Fruit fly (Drosophila melanogaster) whole organism, embryonic: ENCODE data around the gene TwdlC.

Experiments
- Dfd ChIP-seq, 2 experiments: fragments of >200 bp; optimal IDR thresholded peaks; 2 replicates each; lab custom pipeline; 2017; ENCODE audit warnings: missing biosample characterization in 2 of 2, missing genetic modification characterization in 2 of 2
- Sin3A ChIP-seq: fragments of >200 bp; optimal IDR thresholded peaks from 2 replicates; lab custom pipeline; 2018
- Vsx1 ChIP-seq: fragments of 200-800 bp; sonication (Bioruptor generic); optimal IDR thresholded peaks from 2 replicates; lab custom pipeline; 2017; ENCODE audit warnings: missing biosample characterization, mild to moderate bottlenecking, missing genetic modification characterization, missing genetic modification reagents
- Xbp1 ChIP-seq: fragments of 200-800 bp; sonication (Bioruptor generic); optimal IDR thresholded peaks from 3 replicates; lab custom pipeline; 2016; ENCODE audit warnings: missing biosample characterization, mild to moderate bottlenecking, missing genetic modification characterization
- nerfin-1 ChIP-seq: fragments of 200-800 bp; sonication (Bioruptor generic); optimal IDR thresholded peaks from 3 replicates; lab custom pipeline; 2019; ENCODE audit warnings: missing biosample characterization, mild to moderate bottlenecking, missing genetic modification characterization, moderate library complexity

DNA sequence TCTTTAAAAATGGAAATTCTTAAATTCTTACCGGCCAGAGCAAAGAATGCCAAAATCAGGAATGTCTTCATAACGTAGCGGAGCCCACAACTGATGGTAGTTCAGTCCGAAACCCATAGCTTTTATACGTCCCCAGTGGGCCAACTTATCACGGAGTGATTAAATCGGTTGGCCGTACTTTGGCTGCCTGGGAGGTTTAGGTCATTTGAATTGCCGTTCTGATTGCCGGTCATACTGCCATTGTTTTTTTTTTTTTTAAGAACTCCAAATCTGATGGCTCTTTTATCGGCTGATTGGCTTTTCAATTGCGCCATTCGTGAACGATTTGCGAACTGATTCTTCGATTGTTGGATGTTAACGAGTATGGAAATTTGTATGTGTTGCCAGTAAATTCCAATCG, 28.5 kb downstream of the TwdlC start, which contains the start of gene CG6277:
- TF ChIP-seq Xbp1 (GFP tag; lab: Kevin White, UChicago) (no peak), nerfin-1 (tag; lab: Kevin White, UChicago) (no peak), Dfd (GFP tag; optimal IDR thresholded peaks at IDR 0.05; lab: Kevin White, UChicago) (no peak), Sin3A (lab: Kevin White, UChicago) (no peak), Vsx1 (GFP tag; lab: Kevin White, UChicago) (no peak)
